Fruit fly (Drosophila melanogaster) whole organism, embryonic: ENCODE results near the gene HIPP1.

ENCODE experiments used
- Abd-B ChIP-seq: fragments of 200-800 bp; sonication (Bioruptor generic); optimal IDR thresholded peaks from 2 replicates; lab custom pipeline; 2018; ENCODE audit warnings: missing biosample characterization, mild to moderate bottlenecking, missing genetic modification characterization, moderate library complexity
- Aef1 ChIP-seq: fragments of 200-800 bp; sonication (Bioruptor generic); IDR thresholded peaks from 3 replicates; pipeline ENCODE4 v1.3.6; 2022; ENCODE audit warnings: missing biosample characterization, missing genetic modification characterization
- CG10147 ChIP-seq: fragments of 200-800 bp; sonication (Bioruptor generic); optimal IDR thresholded peaks from 2 replicates; lab custom pipeline; 2019; ENCODE audit warnings: missing biosample characterization, mild to moderate bottlenecking, missing genetic modification characterization, moderate library complexity
- CG2712 ChIP-seq: fragments of 200-800 bp; optimal IDR thresholded peaks from 3 replicates; lab custom pipeline; 2019; ENCODE audit warnings: missing biosample characterization, mild to moderate bottlenecking, missing genetic modification characterization, moderate library complexity
- CG30403 ChIP-seq: fragments of 200-800 bp; sonication (Bioruptor generic); optimal IDR thresholded peaks from 3 replicates; lab custom pipeline; 2016; ENCODE audit warnings: missing biosample characterization, missing genetic modification characterization
- CG3065 ChIP-seq: fragments of 200-800 bp; sonication (Bioruptor generic); optimal IDR thresholded peaks from 2 replicates; lab custom pipeline; 2016; ENCODE audit warnings: missing biosample characterization, missing genetic modification characterization
- HLHmδ ChIP-seq: fragments of 200-800 bp; sonication (Bioruptor generic); optimal IDR thresholded peaks from 2 replicates; lab custom pipeline; 2018; ENCODE audit warnings: missing biosample characterization, mild to moderate bottlenecking, missing genetic modification characterization, moderate library complexity
- Sin3A ChIP-seq: fragments of >200 bp; optimal IDR thresholded peaks from 2 replicates; lab custom pipeline; 2018
- Taf1 ChIP-seq: fragments of 200-800 bp; sonication (Bioruptor generic); IDR thresholded peaks from 2 replicates; pipeline ENCODE4 v1.3.6; 2022; ENCODE audit warnings: missing biosample characterization, missing genetic modification characterization
- Xbp1 ChIP-seq: fragments of 200-800 bp; sonication (Bioruptor generic); optimal IDR thresholded peaks from 3 replicates; lab custom pipeline; 2016; ENCODE audit warnings: missing biosample characterization, mild to moderate bottlenecking, missing genetic modification characterization
- cwo ChIP-seq: fragments of 200-800 bp; sonication (Bioruptor generic); optimal IDR thresholded peaks from 3 replicates; lab custom pipeline; 2017; ENCODE audit warnings: missing biosample characterization, missing genetic modification characterization, mild to moderate bottlenecking, moderate library complexity, missing genetic modification reagents
- jumu ChIP-seq: fragments of 200-800 bp; sonication (Bioruptor generic); optimal IDR thresholded peaks from 3 replicates; lab custom pipeline; 2016; ENCODE audit warnings: missing biosample characterization, missing genetic modification characterization
- mld ChIP-seq: fragments of 200-800 bp; sonication (Bioruptor generic); IDR thresholded peaks from 3 replicates; pipeline ENCODE4 v1.3.6; 2022; ENCODE audit warnings: missing biosample characterization, missing genetic modification characterization; ENCODE audit not compliant: partially characterized antibody
- unc-4 ChIP-seq: fragments of 200-800 bp; sonication (Bioruptor generic); IDR thresholded peaks from 2 replicates; pipeline ENCODE4 v1.3.6; 2022; ENCODE audit warnings: missing biosample characterization, missing genetic modification characterization; ENCODE audit not compliant: partially characterized antibody

dm6 chr3L:20823206-20823803 lies 13.8 kb downstream of the HIPP1 start:
- no peak for TF ChIP-seq Abd-B
- no peak for TF ChIP-seq jumu (GFP tag; lab: Kevin White, UChicago)
- TF ChIP-seq cwo: no peak
- no peak for TF ChIP-seq Aef1 (GFP tag; lab: Robert Waterston, UW)
- TF ChIP-seq CG30403 (GFP tag; lab: Kevin White, UChicago): no peak
- TF ChIP-seq Xbp1 (GFP tag; lab: Kevin White, UChicago): no peak
- TF ChIP-seq HLHmδ (GFP tag; lab: Kevin White, UChicago): no peak
- TF ChIP-seq Taf1 (GFP tag; lab: Robert Waterston, UW): no peak
- no peak for TF ChIP-seq CG3065 (GFP tag; lab: Kevin White, UChicago)
- TF ChIP-seq Sin3A (lab: Kevin White, UChicago): no peak
- TF ChIP-seq CG10147 (GFP tag; lab: Kevin White, UChicago): no peak
- TF ChIP-seq mld (GFP tag; lab: Robert Waterston, UW): no peak
- TF ChIP-seq CG2712 (tag; lab: Kevin White, UChicago): no peak
- no peak for TF ChIP-seq unc-4 (GFP tag; lab: Robert Waterston, UW)
